Worm (Caenorhabditis elegans): ENCODE data around the gene srh-7.

srh-7 gene

DNA sequence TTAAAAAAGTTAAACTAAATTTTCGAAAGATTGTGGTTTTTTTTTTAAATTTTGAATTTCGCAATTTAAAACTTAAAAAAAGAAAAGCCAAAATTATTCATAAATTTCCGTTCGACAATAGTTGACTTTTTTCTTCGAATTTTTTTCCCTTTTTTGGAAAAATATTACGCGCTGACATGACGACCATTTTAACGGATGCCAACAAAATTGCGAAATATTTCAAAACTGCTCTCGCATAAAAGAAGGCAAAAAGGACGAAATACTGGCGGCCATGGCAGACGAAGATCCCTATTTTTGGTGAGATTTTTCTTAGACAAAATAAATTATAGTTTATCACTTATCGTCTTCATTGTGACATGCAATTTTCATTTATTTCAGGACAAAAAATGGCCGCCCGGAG lies 30.5 kb downstream of the srh-7 start:
- TF ChIP-seq nfya-1 (tag; optimal IDR thresholded peaks at IDR 0.05; ENCODE audit: insufficient read depth) (no peak), hmg-11 (tag; optimal IDR thresholded peaks at IDR 0.05) (no peak), mml-1 (tag; optimal IDR thresholded peaks at IDR 0.05) (no peak), ceh-9 (tag; optimal IDR thresholded peaks at IDR 0.05) (no peak), zag-1 (tag; optimal IDR thresholded peaks at IDR 0.05) (no peak), daf-12 (tag; optimal IDR thresholded peaks at IDR 0.05) (no peak), lin-39 (tag; optimal IDR thresholded peaks at IDR 0.05) (no peak), snpc-4 (tag; optimal IDR thresholded peaks at IDR 0.05) (no peak), egl-27 (tag; optimal IDR thresholded peaks at IDR 0.05) (no peak), nhr-76 (tag; optimal IDR thresholded peaks at IDR 0.05) (no peak), mdl-1 (tag; optimal IDR thresholded peaks at IDR 0.05) (no peak), elt-2 (tag; optimal IDR thresholded peaks at IDR 0.05) (no peak), nhr-77 (tag; optimal IDR thresholded peaks at IDR 0.05) (no peak), ceh-16 (tag; optimal IDR thresholded peaks at IDR 0.05) (no peak), egl-5 (tag; optimal IDR thresholded peaks at IDR 0.05) (no peak), aly-2 (tag; optimal IDR thresholded peaks at IDR 0.05) (no peak), skn-1 (tag; optimal IDR thresholded peaks at IDR 0.05) (no peak), nhr-25 (tag; optimal IDR thresholded peaks at IDR 0.05) (no peak), nhr-11 (tag; optimal IDR thresholded peaks at IDR 0.05) (no peak), nhr-28 (tag; optimal IDR thresholded peaks at IDR 0.05) (no peak)

DNA sequence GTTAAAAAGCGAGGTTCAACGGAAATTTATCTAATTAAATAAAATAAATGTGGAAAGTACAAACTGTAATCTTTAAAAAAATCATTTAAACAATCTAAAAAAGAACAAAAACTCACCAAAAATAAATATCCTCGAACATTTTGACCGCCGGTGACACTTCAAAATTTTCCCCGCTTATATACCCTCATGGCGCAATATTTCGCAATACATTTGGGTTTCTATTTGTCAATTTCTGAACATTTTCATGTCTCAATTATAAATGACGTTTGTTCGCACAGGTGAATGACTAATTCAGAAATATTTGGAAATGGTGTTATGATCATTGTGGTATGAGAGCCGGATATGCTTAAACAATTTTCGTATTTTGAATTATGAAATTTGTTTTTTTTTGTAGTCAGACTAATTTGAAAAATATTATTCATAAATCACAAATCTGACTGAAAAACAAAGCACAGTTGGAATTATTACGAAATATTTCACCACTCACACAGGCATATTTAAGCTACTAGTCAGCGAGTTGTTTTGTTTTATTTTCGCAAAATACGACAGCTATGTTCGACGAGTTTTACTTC lies 33.9 kb downstream of the srh-7 start, which contains the start of the genes C49G7.10 and irg-2:
Gene C49G7.10 (minus strand): TSS at position 169 of the 572 bp plus-strand sequence.
Gene irg-2 (plus strand): TSS at position 329 of the 572 bp plus-strand sequence.
- no peak for TF ChIP-seq nhr-43 (tag; optimal IDR thresholded peaks at IDR 0.05; ENCODE audit: poor library complexity, severe bottlenecking)
- no peak for TF ChIP-seq unc-39 (tag; optimal IDR thresholded peaks at IDR 0.05)
- no peak for TF ChIP-seq nhr-77 (tag; optimal IDR thresholded peaks at IDR 0.05)
- TF ChIP-seq tbx-2 (tag; optimal IDR thresholded peaks at IDR 0.05): no peak
- TF ChIP-seq ama-1 (optimal IDR thresholded peaks at IDR 0.05): no peak
- TF ChIP-seq lin-39 (tag; optimal IDR thresholded peaks at IDR 0.05): no peak
- no peak for TF ChIP-seq skn-1 (tag; optimal IDR thresholded peaks at IDR 0.05)
- no peak for TF ChIP-seq pqm-1 (tag; optimal IDR thresholded peaks at IDR 0.05)
- TF ChIP-seq ZK546.5 (tag; optimal IDR thresholded peaks at IDR 0.05): no peak
- TF ChIP-seq ceh-82 (tag; optimal IDR thresholded peaks at IDR 0.05): no peak
- TF ChIP-seq nhr-12 (tag; optimal IDR thresholded peaks at IDR 0.05): no peak

DNA sequence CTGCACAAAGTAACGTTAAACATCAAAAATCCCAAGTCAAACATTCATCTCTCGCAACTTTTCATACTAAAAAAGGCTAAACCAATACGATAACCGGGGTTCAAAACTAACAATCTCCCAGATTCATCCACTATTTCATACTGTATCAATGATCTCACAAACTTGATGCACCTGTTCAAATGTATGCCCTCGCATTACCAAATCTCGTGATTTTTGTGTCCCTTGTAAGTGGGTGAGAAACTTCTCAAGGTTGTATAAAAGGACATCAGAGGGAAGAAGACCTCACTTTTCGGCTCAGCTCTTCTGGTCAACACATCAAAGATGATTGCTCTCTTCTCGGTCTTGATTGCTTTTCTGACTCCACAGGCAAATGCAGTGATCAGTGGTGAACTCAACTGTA lies 35.6 kb downstream of the srh-7 start, which contains the start of gene phat-3:
Gene phat-3 (plus strand): TSS at position 301 of the 400 bp plus-strand sequence.
- no peak for TF ChIP-seq jun-1 (tag; optimal IDR thresholded peaks at IDR 0.05)
- no peak for TF ChIP-seq ztf-11 (tag; optimal IDR thresholded peaks at IDR 0.05)
- no peak for TF ChIP-seq sea-2 (GFP tag; optimal IDR thresholded peaks at IDR 0.05)
- TF ChIP-seq elt-2 (tag; optimal IDR thresholded peaks at IDR 0.05): no peak
- TF ChIP-seq nhr-23 (tag; optimal IDR thresholded peaks at IDR 0.05): no peak
- no peak for TF ChIP-seq mdl-1 (tag; optimal IDR thresholded peaks at IDR 0.05)

DNA sequence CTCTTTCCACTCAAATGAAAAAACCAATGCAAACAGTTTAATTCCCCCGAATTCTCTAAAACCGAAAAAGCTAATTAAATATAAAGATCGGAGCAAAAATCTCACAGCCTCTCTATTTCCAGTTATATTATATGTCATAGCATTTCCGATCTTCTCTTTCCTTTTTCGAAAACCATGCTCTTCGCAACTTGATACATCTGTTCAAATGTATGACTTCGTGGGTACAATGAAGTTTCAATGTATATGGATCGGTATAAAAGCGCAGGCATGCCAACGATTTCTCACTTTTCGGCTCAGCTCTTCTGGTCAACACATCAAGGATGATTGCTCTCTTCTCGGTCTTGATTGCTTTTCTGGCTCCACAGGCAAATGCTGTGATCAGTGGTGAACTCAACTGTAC lies 38.1 kb downstream of the srh-7 start, which contains the start of gene phat-7:
Gene phat-7 (plus strand): TSS at position 301 of the 400 bp plus-strand sequence.
- TF ChIP-seq pqm-1 (tag; optimal IDR thresholded peaks at IDR 0.05) (no peak), jun-1 (tag; optimal IDR thresholded peaks at IDR 0.05) (no peak), mml-1 (tag; optimal IDR thresholded peaks at IDR 0.05) (no peak), fkh-10 (GFP tag; optimal IDR thresholded peaks at IDR 0.05) (no peak), eor-1 (tag; optimal IDR thresholded peaks at IDR 0.05) (no peak)

DNA sequence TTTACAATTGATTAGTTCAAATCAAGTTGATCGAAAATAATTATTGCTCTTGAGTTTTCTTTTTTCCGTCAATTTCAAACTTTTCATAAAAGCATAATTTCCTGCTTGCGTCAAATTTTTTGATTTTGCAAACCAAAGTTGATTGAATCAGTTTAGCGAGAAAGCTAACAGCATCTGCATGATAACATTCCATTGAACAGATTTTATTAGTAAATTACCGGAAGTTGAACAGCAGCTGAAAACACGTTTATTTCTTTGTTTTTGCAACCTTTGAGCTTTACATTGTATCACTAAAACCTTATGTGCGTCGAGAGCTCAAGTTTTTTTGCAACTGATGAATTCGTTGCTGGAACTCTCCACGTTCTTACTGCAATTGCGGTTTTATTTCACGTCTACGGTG lies 39.5 kb downstream of the srh-7 start, which contains the start of gene srh-169:
Gene srh-169 (plus strand): TSS at position 301 of the 400 bp plus-strand sequence.
- no peak for TF ChIP-seq nhr-28 (tag; optimal IDR thresholded peaks at IDR 0.05)
- no peak for TF ChIP-seq R02D3.7 (tag; optimal IDR thresholded peaks at IDR 0.05)
- TF ChIP-seq nfya-1 (tag; optimal IDR thresholded peaks at IDR 0.05; ENCODE audit: insufficient read depth): no peak
- TF ChIP-seq nhr-11 (tag; optimal IDR thresholded peaks at IDR 0.05): no peak
- TF ChIP-seq nhr-43 (tag; optimal IDR thresholded peaks at IDR 0.05; ENCODE audit: poor library complexity, severe bottlenecking): no peak
- no peak for TF ChIP-seq egl-27 (tag; optimal IDR thresholded peaks at IDR 0.05)
- TF ChIP-seq pha-4 (tag; optimal IDR thresholded peaks at IDR 0.05): no peak

Measured in whole organism, L3 larva.